Fruit fly (Drosophila melanogaster) whole organism, embryonic: ENCODE results near the gene gw.
A peak's percentile ranks its signal among the peaks of the same experiment; 100 is the strongest.

Experiments used
- Asciz ChIP-seq: fragments of 200-800 bp; sonication (Bioruptor generic); optimal IDR thresholded peaks from 2 replicates; lab custom pipeline; 2017; ENCODE audit warnings: missing biosample characterization, mild to moderate bottlenecking, missing genetic modification characterization, missing genetic modification reagents
- CG10462 ChIP-seq: fragments of 200-800 bp; sonication (Bioruptor generic); optimal IDR thresholded peaks from 2 replicates; lab custom pipeline; 2016; ENCODE audit warnings: missing biosample characterization, missing genetic modification characterization
- CG11085 ChIP-seq: fragments of 200-800 bp; sonication (Bioruptor generic); IDR thresholded peaks from 2 replicates; pipeline ENCODE4 v1.3.6; 2022; ENCODE audit warnings: missing biosample characterization, missing genetic modification characterization
- CG11723 ChIP-seq: fragments of 200-800 bp; sonication (Bioruptor generic); optimal IDR thresholded peaks from 2 replicates; lab custom pipeline; 2017; ENCODE audit warnings: missing biosample characterization, mild to moderate bottlenecking, missing genetic modification characterization
- CG12236 ChIP-seq: fragments of 200-800 bp; sonication (Bioruptor generic); optimal IDR thresholded peaks from 2 replicates; lab custom pipeline; 2016; ENCODE audit warnings: missing biosample characterization, missing genetic modification characterization
- CG13296 ChIP-seq: fragments of 200-800 bp; sonication (Bioruptor generic); optimal IDR thresholded peaks from 3 replicates; lab custom pipeline; 2018; ENCODE audit warnings: missing biosample characterization, mild to moderate bottlenecking, missing genetic modification characterization
- CG15514 ChIP-seq: fragments of 200-800 bp; sonication (Bioruptor generic); optimal IDR thresholded peaks from 3 replicates; lab custom pipeline; 2017; ENCODE audit warnings: missing biosample characterization, missing genetic modification characterization, mild to moderate bottlenecking, moderate library complexity, missing genetic modification reagents
- CG1792 ChIP-seq: fragments of 200-800 bp; sonication (Bioruptor generic); optimal IDR thresholded peaks from 2 replicates; lab custom pipeline; 2016; ENCODE audit warnings: missing biosample characterization, missing genetic modification characterization
- CG30020 ChIP-seq: fragments of 200-800 bp; optimal IDR thresholded peaks from 2 replicates; lab custom pipeline; 2019; ENCODE audit warnings: missing biosample characterization, mild to moderate bottlenecking, missing genetic modification characterization, moderate library complexity
- CG30403 ChIP-seq: fragments of 200-800 bp; sonication (Bioruptor generic); optimal IDR thresholded peaks from 3 replicates; lab custom pipeline; 2016; ENCODE audit warnings: missing biosample characterization, missing genetic modification characterization
- CG31365 ChIP-seq: fragments of 200-800 bp; sonication (Bioruptor generic); optimal IDR thresholded peaks from 2 replicates; lab custom pipeline; 2018; ENCODE audit warnings: missing biosample characterization, mild to moderate bottlenecking, missing genetic modification characterization
- CG3163 ChIP-seq: fragments of 200-800 bp; sonication (Bioruptor generic); optimal IDR thresholded peaks from 3 replicates; lab custom pipeline; 2016; ENCODE audit warnings: missing biosample characterization, missing genetic modification characterization
- CG3847 ChIP-seq: fragments of 200-800 bp; sonication (Bioruptor generic); IDR thresholded peaks from 2 replicates; pipeline ENCODE4 v1.3.6; 2022; ENCODE audit warnings: missing biosample characterization, missing genetic modification characterization
- CG5180 ChIP-seq: fragments of 200-800 bp; sonication (Bioruptor generic); optimal IDR thresholded peaks from 3 replicates; lab custom pipeline; 2017; ENCODE audit warnings: missing biosample characterization, missing genetic modification characterization, mild to moderate bottlenecking, moderate library complexity, missing genetic modification reagents
- CG8281 ChIP-seq: fragments of 200-800 bp; sonication (Bioruptor generic); optimal IDR thresholded peaks from 2 replicates; lab custom pipeline; 2018; ENCODE audit warnings: missing biosample characterization, mild to moderate bottlenecking, missing genetic modification characterization, moderate library complexity
- CG8388 ChIP-seq: fragments of 200-800 bp; sonication (Bioruptor generic); optimal IDR thresholded peaks from 2 replicates; lab custom pipeline; 2019; ENCODE audit warnings: missing biosample characterization, mild to moderate bottlenecking, missing genetic modification characterization, moderate library complexity
- CG9437 ChIP-seq: fragments of 200-800 bp; sonication (Bioruptor generic); optimal IDR thresholded peaks from 2 replicates; lab custom pipeline; 2018; ENCODE audit warnings: missing biosample characterization, mild to moderate bottlenecking, missing genetic modification characterization
- CG9932 ChIP-seq: fragments of 200-800 bp; sonication (Bioruptor generic); IDR thresholded peaks from 2 replicates; pipeline ENCODE4 v1.3.6; 2022; ENCODE audit warnings: missing biosample characterization, missing genetic modification characterization
- D ChIP-seq, 2 experiments: fragments of 200-800 bp in 1 of 2; fragments of >200 bp in 1 of 2; sonication (Bioruptor generic) in 1 of 2; optimal IDR thresholded peaks; 2 replicates in 1 of 2; 3 replicates in 1 of 2; lab custom pipeline; 2017; ENCODE audit warnings: mild to moderate bottlenecking in 1 of 2, missing biosample characterization in 1 of 2, missing genetic modification characterization in 1 of 2, missing genetic modification reagents in 1 of 2
- D19B ChIP-seq: fragments of 200-800 bp; sonication (Bioruptor generic); optimal IDR thresholded peaks from 2 replicates; lab custom pipeline; 2017; ENCODE audit warnings: missing biosample characterization, mild to moderate bottlenecking, missing genetic modification characterization
- Elba2 ChIP-seq: fragments of 200-800 bp; sonication (Bioruptor generic); optimal IDR thresholded peaks from 3 replicates; lab custom pipeline; 2016; ENCODE audit warnings: missing biosample characterization, missing genetic modification characterization
- Fer2 ChIP-seq: fragments of 200-800 bp; sonication (Bioruptor generic); optimal IDR thresholded peaks from 2 replicates; lab custom pipeline; 2018; ENCODE audit warnings: missing biosample characterization, mild to moderate bottlenecking, missing genetic modification characterization, moderate library complexity
- Gsc ChIP-seq: fragments of 200-800 bp; sonication (Bioruptor generic); IDR thresholded peaks from 2 replicates; pipeline ENCODE4 v1.3.6; 2022; ENCODE audit warnings: missing biosample characterization, missing genetic modification characterization
- H15 ChIP-seq: fragments of 200-800 bp; sonication (Bioruptor generic); IDR thresholded peaks from 3 replicates; pipeline ENCODE4 v1.3.6; 2022; ENCODE audit warnings: missing biosample characterization, missing genetic modification characterization
- HLH54F ChIP-seq: fragments of 200-800 bp; sonication (Bioruptor generic); optimal IDR thresholded peaks from 3 replicates; lab custom pipeline; 2016; ENCODE audit warnings: missing biosample characterization, missing genetic modification characterization
- Hr51 ChIP-seq, 2 experiments: fragments of 200-800 bp; sonication (Bioruptor generic); optimal IDR thresholded peaks; 2 replicates in 1 of 2; 3 replicates in 1 of 2; lab custom pipeline; 2016 to 2018; ENCODE audit warnings: missing biosample characterization in 2 of 2, missing genetic modification characterization in 2 of 2, mild to moderate bottlenecking in 1 of 2, moderate library complexity in 1 of 2
- Max ChIP-seq: fragments of 200-800 bp; sonication (Bioruptor generic); optimal IDR thresholded peaks from 2 replicates; lab custom pipeline; 2016; ENCODE audit warnings: missing biosample characterization, mild to moderate bottlenecking, missing genetic modification characterization
- Med ChIP-seq: fragments of 200-800 bp; sonication (Bioruptor generic); peaks from one replicate; lab custom pipeline; 2016; ENCODE audit warnings: missing biosample characterization, missing genetic modification characterization, mild to moderate bottlenecking, inconsistent platforms, moderate library complexity
- Myb ChIP-seq: fragments of 200-800 bp; sonication (Bioruptor generic); optimal IDR thresholded peaks from 2 replicates; lab custom pipeline; 2016; ENCODE audit warnings: missing biosample characterization, missing genetic modification characterization
- NC2α ChIP-seq: fragments of 200-800 bp; sonication (Bioruptor generic); optimal IDR thresholded peaks from 2 replicates; lab custom pipeline; 2016; ENCODE audit warnings: missing biosample characterization, missing genetic modification characterization
- Nf-YA ChIP-seq: fragments of 200-800 bp; sonication (Bioruptor generic); IDR thresholded peaks from 2 replicates; pipeline ENCODE4 v1.3.6; 2022; ENCODE audit warnings: missing biosample characterization, missing genetic modification characterization
- Oli ChIP-seq: fragments of 200-800 bp; sonication (Bioruptor generic); optimal IDR thresholded peaks from 2 replicates; lab custom pipeline; 2018; ENCODE audit warnings: missing biosample characterization, mild to moderate bottlenecking, missing genetic modification characterization, moderate library complexity
- Poxn ChIP-seq: fragments of 200-800 bp; sonication (Bioruptor generic); IDR thresholded peaks from 2 replicates; pipeline ENCODE4 v1.3.6; 2022; ENCODE audit warnings: missing biosample characterization, missing genetic modification characterization
- Xbp1 ChIP-seq: fragments of 200-800 bp; sonication (Bioruptor generic); optimal IDR thresholded peaks from 3 replicates; lab custom pipeline; 2016; ENCODE audit warnings: missing biosample characterization, mild to moderate bottlenecking, missing genetic modification characterization
- ara ChIP-seq: fragments of 200-800 bp; sonication (Bioruptor generic); IDR thresholded peaks from 2 replicates; pipeline ENCODE4 v1.3.6; 2022; ENCODE audit warnings: missing biosample characterization, missing genetic modification characterization
- bcd ChIP-seq: fragments of 200-800 bp; sonication (Bioruptor generic); optimal IDR thresholded peaks from 2 replicates; lab custom pipeline; 2017; ENCODE audit warnings: missing biosample characterization, mild to moderate bottlenecking, missing genetic modification characterization
- crp ChIP-seq, 2 experiments: fragments of 200-800 bp; sonication (Bioruptor generic); optimal IDR thresholded peaks; 2 replicates in 1 of 2; 3 replicates in 1 of 2; lab custom pipeline; 2017; ENCODE audit warnings: missing biosample characterization in 2 of 2, missing genetic modification characterization in 2 of 2, mild to moderate bottlenecking in 1 of 2, moderate library complexity in 1 of 2
- dmrt11E ChIP-seq: fragments of 200-800 bp; sonication (Bioruptor generic); optimal IDR thresholded peaks from 3 replicates; lab custom pipeline; 2018; ENCODE audit warnings: missing biosample characterization, mild to moderate bottlenecking, missing genetic modification characterization, moderate library complexity
- ems ChIP-seq: fragments of 200-800 bp; sonication (Bioruptor generic); optimal IDR thresholded peaks from 3 replicates; lab custom pipeline; 2016; ENCODE audit warnings: missing biosample characterization, missing genetic modification characterization
- fru ChIP-seq: fragments of >200 bp; optimal IDR thresholded peaks from 2 replicates; lab custom pipeline; 2017
- gfzf ChIP-seq: fragments of 200-800 bp; sonication (Bioruptor generic); optimal IDR thresholded peaks from 2 replicates; lab custom pipeline; 2016; ENCODE audit warnings: missing biosample characterization, mild to moderate bottlenecking, missing genetic modification characterization, moderate library complexity
- grn ChIP-seq: fragments of 200-800 bp; sonication (Bioruptor generic); optimal IDR thresholded peaks from 3 replicates; lab custom pipeline; 2017; ENCODE audit warnings: missing biosample characterization, missing genetic modification characterization
- gro ChIP-seq: fragments of 200-800 bp; sonication (Bioruptor generic); optimal IDR thresholded peaks from 2 replicates; lab custom pipeline; 2016; ENCODE audit warnings: missing biosample characterization, missing genetic modification characterization
- ind ChIP-seq: fragments of 200-800 bp; sonication (Bioruptor generic); optimal IDR thresholded peaks from 3 replicates; lab custom pipeline; 2016; ENCODE audit warnings: missing biosample characterization, missing genetic modification characterization
- nom ChIP-seq: fragments of 200-800 bp; sonication (Bioruptor generic); optimal IDR thresholded peaks from 2 replicates; lab custom pipeline; 2017; ENCODE audit warnings: missing biosample characterization, missing genetic modification characterization, mild to moderate bottlenecking, moderate library complexity, missing genetic modification reagents
- onecut ChIP-seq: fragments of 200-800 bp; sonication (Bioruptor generic); IDR thresholded peaks from 2 replicates; pipeline ENCODE4 v1.3.6; 2022; ENCODE audit warnings: missing biosample characterization, missing genetic modification characterization
- pita ChIP-seq: fragments of 200-800 bp; sonication (Bioruptor generic); optimal IDR thresholded peaks from 2 replicates; lab custom pipeline; 2017; ENCODE audit warnings: missing biosample characterization, mild to moderate bottlenecking, missing genetic modification characterization
- run ChIP-seq: fragments of 200-800 bp; sonication (Bioruptor generic); optimal IDR thresholded peaks from 3 replicates; lab custom pipeline; 2018; ENCODE audit warnings: missing biosample characterization, mild to moderate bottlenecking, missing genetic modification characterization
- sna ChIP-seq: fragments of 200-800 bp; sonication (Bioruptor generic); IDR thresholded peaks from 2 replicates; pipeline ENCODE4 v1.3.6; 2022; ENCODE audit warnings: missing biosample characterization, missing genetic modification characterization; ENCODE audit not compliant: partially characterized antibody
- trem ChIP-seq: fragments of 200-800 bp; optimal IDR thresholded peaks from 3 replicates; lab custom pipeline; 2019; ENCODE audit warnings: missing biosample characterization, mild to moderate bottlenecking, missing genetic modification characterization, moderate library complexity
- vfl ChIP-seq: fragments of 200-800 bp; sonication (Bioruptor generic); optimal IDR thresholded peaks from 2 replicates; lab custom pipeline; 2016; ENCODE audit warnings: missing biosample characterization, missing genetic modification characterization

The gw gene

dm6 chr4:670905-671419 is 10.6 kb upstream of the gw start, which contains the start of gene CG11360 (continued):
- TF ChIP-seq Myb (GFP tag; lab: Kevin White, UChicago) (no peak), Med (GFP tag; lab: Kevin White, UChicago) (peak; percentile 81), CG10462 (GFP tag; lab: Kevin White, UChicago) (no peak), CG11723 (peak; percentile 86), CG15514 (GFP tag; lab: Kevin White, UChicago) (no peak), Elba2 (GFP tag; lab: Kevin White, UChicago) (no peak), crp (GFP tag; optimal IDR thresholded peaks at IDR 0.05; lab: Kevin White, UChicago) (no peak), Hr51 (GFP tag; optimal IDR thresholded peaks at IDR 0.05; lab: Kevin White, UChicago) (no peak), CG9437 (GFP tag; lab: Kevin White, UChicago) (no peak), NC2α (GFP tag; lab: Kevin White, UChicago) (no peak), CG13296 (GFP tag; lab: Kevin White, UChicago) (no peak), CG5180 (no peak), HLH54F (GFP tag; lab: Kevin White, UChicago) (no peak), fru (lab: Kevin White, UChicago) (no peak), bcd (GFP tag; lab: Kevin White, UChicago) (no peak), grn (GFP tag; lab: Kevin White, UChicago) (no peak), CG8281 (tag; lab: Kevin White, UChicago) (no peak), sna (GFP tag; lab: Robert Waterston, UW) (no peak), Max (no peak), onecut (GFP tag; lab: Robert Waterston, UW) (no peak), CG11085 (no peak), CG31365 (tag; lab: Kevin White, UChicago) (no peak), CG9932 (GFP tag; lab: Robert Waterston, UW) (no peak), ara (GFP tag; lab: Robert Waterston, UW) (no peak), Nf-YA (GFP tag; lab: Robert Waterston, UW) (no peak), H15 (GFP tag; lab: Robert Waterston, UW) (no peak), CG30403 (no peak), nom (GFP tag; lab: Kevin White, UChicago) (peak; percentile 25), ind (GFP tag; lab: Kevin White, UChicago) (no peak), D (optimal IDR thresholded peaks at IDR 0.05; lab: Kevin White, UChicago) (no peak), D (GFP tag; optimal IDR thresholded peaks at IDR 0.05; lab: Kevin White, UChicago) (no peak), CG8388 (GFP tag; lab: Kevin White, UChicago) (no peak), D19B (GFP tag; lab: Kevin White, UChicago) (no peak), Asciz (GFP tag; lab: Kevin White, UChicago) (no peak), ems (no peak), dmrt11E (tag; lab: Kevin White, UChicago) (peak; percentile 8), run (tag; lab: Kevin White, UChicago) (no peak), Gsc (GFP tag; lab: Robert Waterston, UW) (no peak), trem (tag; lab: Kevin White, UChicago) (peak; percentile 44), CG1792 (GFP tag; lab: Kevin White, UChicago) (no peak), CG12236 (GFP tag; lab: Kevin White, UChicago) (no peak), Oli (no peak), vfl (GFP tag; lab: Kevin White, UChicago) (no peak), pita (GFP tag; lab: Kevin White, UChicago) (no peak), CG3163 (GFP tag; lab: Kevin White, UChicago) (no peak), CG30020 (tag; lab: Kevin White, UChicago) (peak; percentile 99), gro (no peak), Xbp1 (peak; percentile 42), Poxn (GFP tag; lab: Robert Waterston, UW) (no peak), CG3847 (GFP tag; lab: Robert Waterston, UW) (no peak), gfzf (peak; percentile 32), Fer2 (no peak)
